Worm (Caenorhabditis elegans) whole organism, L3 larva: Measurements from ENCODE around the gene K02E10.6.

Experiments
- nhr-28 ChIP-seq: fragments of 150-350 bp; optimal IDR thresholded peaks from 2 replicates; lab custom pipeline; 2014; ENCODE audit warnings: missing biosample characterization, missing genetic modification characterization
- nhr-76 ChIP-seq: fragments of 150-350 bp; sonication (generic microtip); optimal IDR thresholded peaks from 5 replicates; lab custom pipeline; 2014; ENCODE audit warnings: missing biosample characterization, missing genetic modification characterization
- tbx-2 ChIP-seq: sonication (generic microtip); optimal IDR thresholded peaks from 2 replicates; lab custom pipeline; 2016; ENCODE audit warnings: mild to moderate bottlenecking, missing genetic modification characterization, missing compliant biosample characterization

DNA sequence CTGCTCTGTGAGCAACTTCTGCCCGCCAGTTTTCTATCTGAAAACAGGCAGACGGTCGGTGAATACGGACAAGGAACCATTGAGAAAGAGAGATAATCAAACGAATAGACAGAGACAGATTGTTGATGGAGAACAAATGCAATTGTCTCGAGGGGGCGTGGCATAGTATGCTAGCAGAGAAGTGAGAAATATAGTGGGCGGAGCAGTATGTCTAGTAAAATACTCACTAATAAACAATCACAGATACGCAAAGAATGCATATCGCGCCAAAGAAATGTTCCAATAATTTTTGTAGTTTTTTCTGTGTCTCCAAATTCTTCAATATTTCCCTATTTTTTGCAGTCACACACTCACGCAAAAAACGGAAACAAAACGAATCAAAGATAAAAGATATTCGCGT lies 49.8 kb upstream of the K02E10.6 start, which contains the start of gene tbc-12:
- no peak for TF ChIP-seq tbx-2 (tag; lab: Kevin White, UChicago)
- TF ChIP-seq nhr-28 (tag; lab: Kevin White, UChicago): no peak
- no peak for TF ChIP-seq nhr-76 (tag; lab: Kevin White, UChicago)
